Fruit fly (Drosophila melanogaster) whole organism, embryonic: ENCODE measurements around the gene Nep7.

Experiments used
- CG10959 ChIP-seq: fragments of 200-800 bp; sonication (Bioruptor generic); IDR thresholded peaks from 2 replicates; pipeline ENCODE4 v1.3.6; 2022; ENCODE audit warnings: missing biosample characterization, missing genetic modification characterization
- CG10979 ChIP-seq: fragments of 200-800 bp; sonication (Bioruptor generic); optimal IDR thresholded peaks from 2 replicates; lab custom pipeline; 2018; ENCODE audit warnings: missing biosample characterization, mild to moderate bottlenecking, missing genetic modification characterization, moderate library complexity
- CG11247 ChIP-seq: fragments of 200-800 bp; sonication (Bioruptor generic); IDR thresholded peaks from 2 replicates; pipeline ENCODE4 v1.3.6; 2022; ENCODE audit warnings: missing biosample characterization, missing genetic modification characterization
- CG12071 ChIP-seq: fragments of 200-800 bp; sonication (Bioruptor generic); optimal IDR thresholded peaks from 3 replicates; lab custom pipeline; 2018; ENCODE audit warnings: missing biosample characterization, mild to moderate bottlenecking, missing genetic modification characterization
- CG12236 ChIP-seq: fragments of 200-800 bp; sonication (Bioruptor generic); optimal IDR thresholded peaks from 2 replicates; lab custom pipeline; 2016; ENCODE audit warnings: missing biosample characterization, missing genetic modification characterization
- CG13424 ChIP-seq: fragments of 200-800 bp; sonication (Bioruptor generic); optimal IDR thresholded peaks from 2 replicates; lab custom pipeline; 2019; ENCODE audit warnings: missing biosample characterization, mild to moderate bottlenecking, missing genetic modification characterization, moderate library complexity
- CG15269 ChIP-seq: fragments of 200-800 bp; sonication (Bioruptor generic); optimal IDR thresholded peaks from 2 replicates; lab custom pipeline; 2018; ENCODE audit warnings: missing biosample characterization, mild to moderate bottlenecking, missing genetic modification characterization, moderate library complexity
- CG15479 ChIP-seq: fragments of 200-800 bp; sonication (Bioruptor generic); optimal IDR thresholded peaks from 3 replicates; lab custom pipeline; 2019; ENCODE audit warnings: missing biosample characterization, mild to moderate bottlenecking, missing genetic modification characterization, moderate library complexity
- CG15601 ChIP-seq: fragments of 200-800 bp; sonication (Bioruptor generic); optimal IDR thresholded peaks from 3 replicates; lab custom pipeline; 2019; ENCODE audit warnings: missing biosample characterization, mild to moderate bottlenecking, missing genetic modification characterization, moderate library complexity
- CG1647 ChIP-seq: fragments of 200-800 bp; sonication (Bioruptor generic); optimal IDR thresholded peaks from 3 replicates; lab custom pipeline; 2016; ENCODE audit warnings: missing biosample characterization, missing genetic modification characterization
- CG18619 ChIP-seq: fragments of 200-800 bp; sonication (Bioruptor generic); optimal IDR thresholded peaks from 3 replicates; lab custom pipeline; 2017; ENCODE audit warnings: missing biosample characterization, mild to moderate bottlenecking, missing genetic modification characterization
- CG2120 ChIP-seq: fragments of 200-800 bp; sonication (Bioruptor generic); optimal IDR thresholded peaks from 3 replicates; lab custom pipeline; 2016; ENCODE audit warnings: missing biosample characterization, missing genetic modification characterization
- CG2129 ChIP-seq: fragments of 200-800 bp; sonication (Bioruptor generic); IDR thresholded peaks from 2 replicates; pipeline ENCODE4 v1.3.6; 2022; ENCODE audit warnings: missing biosample characterization, missing genetic modification characterization; ENCODE audit not compliant: partially characterized antibody
- CG2202 ChIP-seq: fragments of 200-800 bp; sonication (Bioruptor generic); optimal IDR thresholded peaks from 2 replicates; lab custom pipeline; 2018; ENCODE audit warnings: missing biosample characterization, mild to moderate bottlenecking, missing genetic modification characterization
- CG43689 ChIP-seq: fragments of 200-800 bp; sonication (Bioruptor generic); IDR thresholded peaks from 2 replicates; pipeline ENCODE4 v1.3.6; 2022; ENCODE audit warnings: missing biosample characterization, missing genetic modification characterization
- CG6791 ChIP-seq: fragments of 200-800 bp; sonication (Bioruptor generic); IDR thresholded peaks from 3 replicates; pipeline ENCODE4 v1.3.6; 2022; ENCODE audit warnings: missing biosample characterization, missing genetic modification characterization; ENCODE audit not compliant: partially characterized antibody
- CG7786 ChIP-seq: fragments of 200-800 bp; sonication (Bioruptor generic); optimal IDR thresholded peaks from 2 replicates; lab custom pipeline; 2016; ENCODE audit warnings: missing biosample characterization, missing genetic modification characterization
- CG9797 ChIP-seq: fragments of 200-800 bp; sonication (Bioruptor generic); optimal IDR thresholded peaks from 3 replicates; lab custom pipeline; 2018; ENCODE audit warnings: missing biosample characterization, mild to moderate bottlenecking, missing genetic modification characterization
- CoRest ChIP-seq: fragments of 200-800 bp; sonication (Bioruptor generic); optimal IDR thresholded peaks from 3 replicates; lab custom pipeline; 2018; ENCODE audit warnings: missing biosample characterization, mild to moderate bottlenecking, missing genetic modification characterization, moderate library complexity
- Dll ChIP-seq: fragments of 200-800 bp; sonication (Bioruptor generic); IDR thresholded peaks from 4 replicates; pipeline ENCODE4 v1.3.6; 2022; ENCODE audit warnings: missing biosample characterization, missing genetic modification characterization; ENCODE audit not compliant: partially characterized antibody
- Doc3 ChIP-seq: fragments of 200-800 bp; sonication (Bioruptor generic); IDR thresholded peaks from 3 replicates; pipeline ENCODE4 v1.3.6; 2022; ENCODE audit warnings: missing biosample characterization, missing genetic modification characterization; ENCODE audit not compliant: partially characterized antibody
- HLH4C ChIP-seq: fragments of 200-800 bp; sonication (Bioruptor generic); IDR thresholded peaks from 3 replicates; pipeline ENCODE4 v1.3.6; 2022; ENCODE audit warnings: missing biosample characterization, missing genetic modification characterization; ENCODE audit not compliant: partially characterized antibody
- Hr51 ChIP-seq, 2 experiments: fragments of 200-800 bp; sonication (Bioruptor generic); optimal IDR thresholded peaks; 2 replicates in 1 of 2; 3 replicates in 1 of 2; lab custom pipeline; 2016 to 2018; ENCODE audit warnings: missing biosample characterization in 2 of 2, missing genetic modification characterization in 2 of 2, mild to moderate bottlenecking in 1 of 2, moderate library complexity in 1 of 2
- Lim3 ChIP-seq: fragments of 200-800 bp; sonication (Bioruptor generic); IDR thresholded peaks from 2 replicates; pipeline ENCODE4 v1.3.6; 2022; ENCODE audit warnings: missing biosample characterization, missing genetic modification characterization
- Mrtf ChIP-seq: fragments of 200-800 bp; sonication (Bioruptor generic); IDR thresholded peaks from 3 replicates; pipeline ENCODE4 v1.3.6; 2022; ENCODE audit warnings: missing biosample characterization, missing genetic modification characterization
- NC2β ChIP-seq: fragments of 200-800 bp; sonication (Bioruptor generic); optimal IDR thresholded peaks from 2 replicates; lab custom pipeline; 2016; ENCODE audit warnings: missing biosample characterization, missing genetic modification characterization
- Oaz ChIP-seq: fragments of 200-800 bp; sonication (Bioruptor generic); IDR thresholded peaks from 2 replicates; pipeline ENCODE4 v1.3.6; 2022; ENCODE audit warnings: missing biosample characterization, missing genetic modification characterization
- Optix ChIP-seq: fragments of 200-800 bp; sonication (Bioruptor generic); IDR thresholded peaks from 3 replicates; pipeline ENCODE4 v1.3.6; 2022; ENCODE audit warnings: missing biosample characterization, missing genetic modification characterization
- Rx ChIP-seq: fragments of 200-800 bp; sonication (Bioruptor generic); IDR thresholded peaks from 2 replicates; pipeline ENCODE4 v1.3.6; 2022; ENCODE audit warnings: missing biosample characterization, missing genetic modification characterization
- Scr ChIP-seq: fragments of 200-800 bp; sonication (Bioruptor generic); IDR thresholded peaks from 2 replicates; pipeline ENCODE4 v1.3.6; 2022; ENCODE audit warnings: missing biosample characterization, missing genetic modification characterization; ENCODE audit not compliant: partially characterized antibody
- Taf1 ChIP-seq: fragments of 200-800 bp; sonication (Bioruptor generic); IDR thresholded peaks from 2 replicates; pipeline ENCODE4 v1.3.6; 2022; ENCODE audit warnings: missing biosample characterization, missing genetic modification characterization
- ab ChIP-seq: fragments of 200-800 bp; sonication (Bioruptor generic); optimal IDR thresholded peaks from 2 replicates; lab custom pipeline; 2016; ENCODE audit warnings: missing biosample characterization, missing genetic modification characterization
- cato ChIP-seq: fragments of 200-800 bp; sonication (Bioruptor generic); optimal IDR thresholded peaks from 2 replicates; lab custom pipeline; 2016; ENCODE audit warnings: missing biosample characterization, missing genetic modification characterization, borderline replicate concordance
- caup ChIP-seq: fragments of 200-800 bp; sonication (Bioruptor generic); optimal IDR thresholded peaks from 3 replicates; lab custom pipeline; 2017; ENCODE audit warnings: missing biosample characterization, mild to moderate bottlenecking, missing genetic modification characterization, moderate library complexity; ENCODE audit not compliant: severe bottlenecking
- chif ChIP-seq, 2 experiments: fragments of 200-800 bp; sonication (Bioruptor generic); optimal IDR thresholded peaks; 3 replicates each; lab custom pipeline; 2016; ENCODE audit warnings: missing biosample characterization in 2 of 2, missing genetic modification characterization in 2 of 2
- corto ChIP-seq: fragments of 200-800 bp; sonication (Bioruptor generic); optimal IDR thresholded peaks from 2 replicates; lab custom pipeline; 2016; ENCODE audit warnings: missing biosample characterization, mild to moderate bottlenecking, missing genetic modification characterization, moderate library complexity
- croc ChIP-seq: fragments of 200-800 bp; sonication (Bioruptor generic); conservative IDR thresholded peaks from 3 replicates; pipeline ENCODE4 v1.3.6; 2022; ENCODE audit warnings: missing biosample characterization, missing genetic modification characterization
- da ChIP-seq: fragments of 200-800 bp; sonication (Bioruptor generic); optimal IDR thresholded peaks from 2 replicates; lab custom pipeline; 2016; ENCODE audit warnings: missing biosample characterization, missing genetic modification characterization
- dan ChIP-seq: fragments of 200-800 bp; sonication (Bioruptor generic); IDR thresholded peaks from 2 replicates; pipeline ENCODE4 v1.3.6; 2022; ENCODE audit warnings: missing biosample characterization, missing genetic modification characterization
- grn ChIP-seq: fragments of 200-800 bp; sonication (Bioruptor generic); optimal IDR thresholded peaks from 3 replicates; lab custom pipeline; 2017; ENCODE audit warnings: missing biosample characterization, missing genetic modification characterization
- gsb ChIP-seq: fragments of 200-800 bp; sonication (Bioruptor generic); IDR thresholded peaks from 2 replicates; pipeline ENCODE4 v1.3.6; 2022; ENCODE audit warnings: missing biosample characterization, missing genetic modification characterization
- nerfin-2 ChIP-seq: fragments of 200-800 bp; sonication (Bioruptor generic); IDR thresholded peaks from 2 replicates; pipeline ENCODE4 v1.3.6; 2022; ENCODE audit warnings: missing biosample characterization, missing genetic modification characterization; ENCODE audit not compliant: partially characterized antibody
- org-1 ChIP-seq: fragments of 200-800 bp; sonication (Bioruptor generic); optimal IDR thresholded peaks from 2 replicates; lab custom pipeline; 2017; ENCODE audit warnings: missing biosample characterization, missing genetic modification characterization
- pan ChIP-seq, 4 experiments: fragments of >200 bp in 3 of 4; fragments of 200-800 bp in 1 of 4; sonication (Bioruptor generic) in 1 of 4; optimal IDR thresholded peaks in 3 of 4; IDR thresholded peaks in 1 of 4; 2 replicates each; pipeline versions ENCODE4 v1.3.6 to Lab custom; 2017 to 2022; ENCODE audit warnings: missing biosample characterization in 2 of 4, missing genetic modification characterization in 2 of 4, mixed read lengths in 1 of 4
- sqz ChIP-seq: fragments of 200-800 bp; sonication (Bioruptor generic); optimal IDR thresholded peaks from 3 replicates; lab custom pipeline; 2018; ENCODE audit warnings: missing biosample characterization, mild to moderate bottlenecking, missing genetic modification characterization
- wor ChIP-seq: fragments of 200-800 bp; sonication (Bioruptor generic); IDR thresholded peaks from 2 replicates; pipeline ENCODE4 v1.3.6; 2022; ENCODE audit warnings: missing biosample characterization, missing genetic modification characterization
- yki ChIP-seq: fragments of >200 bp; optimal IDR thresholded peaks from 3 replicates; lab custom pipeline; 2018
- zen ChIP-seq: fragments of 200-800 bp; sonication (Bioruptor generic); optimal IDR thresholded peaks from 3 replicates; lab custom pipeline; 2018; ENCODE audit warnings: missing biosample characterization, mild to moderate bottlenecking, missing genetic modification characterization, moderate library complexity
- zfh1 ChIP-seq: fragments of 200-800 bp; sonication (Bioruptor generic); IDR thresholded peaks from 3 replicates; pipeline ENCODE4 v1.3.6; 2022; ENCODE audit warnings: missing biosample characterization, missing genetic modification characterization

Nep7 gene

dm6 chr3R:27987329-27987728 is 32.6 kb downstream of the Nep7 start (continued):
- TF ChIP-seq CG12071 (no peak), CG2120 (GFP tag; lab: Kevin White, UChicago) (peak; percentile 73), CG2129 (no peak), corto (GFP tag; lab: Kevin White, UChicago) (no peak), CG15601 (tag; lab: Kevin White, UChicago) (no peak), CG10959 (GFP tag; lab: Robert Waterston, UW) (no peak), pan (optimal IDR thresholded peaks at IDR 0.05; lab: Kevin White, UChicago) (no peak), pan (GFP tag; optimal IDR thresholded peaks at IDR 0.05 in 1 of 2, IDR thresholded peaks at IDR 0.05 in 1 of 2) (peak in 1 of 2 experiments; percentile 72), yki (lab: Kevin White, UChicago) (no peak), CG12236 (GFP tag; lab: Kevin White, UChicago) (no peak), Dll (GFP tag; lab: Robert Waterston, UW) (no peak), Lim3 (no peak), ab (GFP tag; lab: Kevin White, UChicago) (no peak), CG1647 (GFP tag; lab: Kevin White, UChicago) (peak; percentile 27), CG13424 (tag; lab: Kevin White, UChicago) (peak; percentile 72), CG2202 (tag; lab: Kevin White, UChicago) (peak; percentile 2), da (GFP tag; lab: Kevin White, UChicago) (no peak), chif (GFP tag; optimal IDR thresholded peaks at IDR 0.05; lab: Kevin White, UChicago) (peak in 1 of 2 experiments; percentile 7), NC2β (GFP tag; lab: Kevin White, UChicago) (no peak), Taf1 (0 out of 2 replicates have a peak, but pooled peaks have one; percentile 22), wor (GFP tag; lab: Robert Waterston, UW) (peak; percentile 55; the same call in 1 of the 2 replicates), CG15479 (GFP tag; lab: Kevin White, UChicago) (no peak), Optix (GFP tag; lab: Robert Waterston, UW) (peak; percentile 37; the same call in 1 of the 3 replicates), zfh1 (GFP tag; lab: Robert Waterston, UW) (no peak), CG6791 (GFP tag; lab: Robert Waterston, UW) (no peak), Doc3 (no peak), CG11247 (GFP tag; lab: Robert Waterston, UW) (peak; percentile 59; the same call in 1 of the 2 replicates), CG7786 (GFP tag; lab: Kevin White, UChicago) (no peak), grn (GFP tag; lab: Kevin White, UChicago) (no peak), CG9797 (no peak), Oaz (GFP tag; lab: Robert Waterston, UW) (peak; percentile 51), Scr (GFP tag; lab: Robert Waterston, UW) (no peak), CG10979 (tag; lab: Kevin White, UChicago) (peak; percentile 73), caup (peak; percentile 34), org-1 (GFP tag; lab: Kevin White, UChicago) (peak; percentile 28), croc (GFP tag; lab: Robert Waterston, UW) (peak; percentile 31; the same call in 1 of the 3 replicates), CG18619 (GFP tag; lab: Kevin White, UChicago) (peak; percentile 59), gsb (GFP tag; lab: Robert Waterston, UW) (peak; percentile 50), nerfin-2 (GFP tag; lab: Robert Waterston, UW) (no peak), dan (GFP tag; lab: Robert Waterston, UW) (no peak), sqz (GFP tag; lab: Kevin White, UChicago) (peak; percentile 20), CG43689 (no peak), zen (no peak), Rx (GFP tag; lab: Robert Waterston, UW) (no peak), Mrtf (peak; percentile 35; the same call in 1 of the 3 replicates), CoRest (peak; percentile 84), cato (GFP tag; lab: Kevin White, UChicago) (no peak), HLH4C (GFP tag; lab: Robert Waterston, UW) (no peak), Hr51 (GFP tag; optimal IDR thresholded peaks at IDR 0.05; lab: Kevin White, UChicago) (peak in 1 of 2 experiments; percentile 78), CG15269 (tag; lab: Kevin White, UChicago) (peak; percentile 81)
